ENCODE assay signal across 4 worm cellular contexts in the genomic region with DNA sequence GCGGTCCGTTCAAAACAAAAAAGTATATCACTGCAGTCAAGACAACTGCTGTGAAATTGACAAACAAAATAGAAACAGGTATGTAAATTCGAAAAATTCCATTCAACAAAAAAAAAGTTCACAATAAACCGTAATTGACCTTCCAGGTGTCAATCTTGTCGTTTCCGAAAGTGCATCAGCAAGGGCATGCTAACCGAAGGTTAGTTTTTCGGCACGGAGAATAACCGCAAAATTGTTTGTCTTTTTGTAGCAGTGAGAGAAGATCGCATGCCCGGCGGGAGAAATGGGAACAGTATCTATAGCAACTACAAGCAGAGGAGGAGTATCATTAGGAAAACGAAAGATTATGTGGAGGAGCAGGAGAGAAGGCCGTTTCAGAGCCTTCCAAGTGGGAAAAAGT.
TF ChIP-seq lines count a peak whose summit lies in the region.

No protein-coding gene starts in this region.

TF ChIP-seq in whole organism, L1 larva, 84 proteins besides CTCF, POLR2A, EP300 and RAD21:
- TF ChIP-seq swsn-7 (tag; optimal IDR thresholded peaks at IDR 0.05; lab: Kevin White, UChicago) (no peak), dpl-1 (GFP tag; optimal IDR thresholded peaks at IDR 0.05; lab: Kevin White, UChicago) (no peak), hlh-4 (tag; optimal IDR thresholded peaks at IDR 0.05; lab: Kevin White, UChicago) (no peak), blmp-1 (tag; optimal IDR thresholded peaks at IDR 0.05; lab: Kevin White, UChicago) (peak; percentile 17), aly-2 (tag; optimal IDR thresholded peaks at IDR 0.05; lab: Kevin White, UChicago) (no peak), tbx-2 (tag; optimal IDR thresholded peaks at IDR 0.05; lab: Kevin White, UChicago) (no peak), efl-1 (optimal IDR thresholded peaks at IDR 0.05; lab: Kevin White, UChicago) (no peak), efl-1 (GFP tag; optimal IDR thresholded peaks at IDR 0.05 in 1 of 2; lab: Kevin White, UChicago) (peak in 1 of 2 experiments; percentile 48)
TF ChIP-seq in whole organism, L1 larva: peak in this region for 2.

TF ChIP-seq in whole organism, L2 larva, 48 proteins besides CTCF, POLR2A, EP300 and RAD21:
- TF ChIP-seq nhr-10 (tag; optimal IDR thresholded peaks at IDR 0.05; lab: Kevin White, UChicago) (no peak), ceh-16 (tag; optimal IDR thresholded peaks at IDR 0.05; lab: Kevin White, UChicago) (peak; percentile 17), nhr-25 (tag; optimal IDR thresholded peaks at IDR 0.05; lab: Kevin White, UChicago) (peak; percentile 35)

TF ChIP-seq in whole organism, L3 larva, 47 proteins besides CTCF, POLR2A, EP300 and RAD21:
- TF ChIP-seq nhr-25 (tag; optimal IDR thresholded peaks at IDR 0.05; lab: Kevin White, UChicago) (peak; percentile 87), sea-2 (GFP tag; optimal IDR thresholded peaks at IDR 0.05; lab: Kevin White, UChicago) (no peak)

TF ChIP-seq in whole organism, L4 larva, 104 proteins besides CTCF, POLR2A, EP300 and RAD21:
- TF ChIP-seq nhr-25 (tag; optimal IDR thresholded peaks at IDR 0.05; lab: Kevin White, UChicago; ENCODE audit: borderline replicate concordance, insufficient read depth) (peak; percentile 56), ceh-32 (tag; optimal IDR thresholded peaks at IDR 0.05; lab: Kevin White, UChicago; ENCODE audit: poor library complexity) (no peak)
